Worm (Caenorhabditis elegans): ENCODE measurements around the gene C07E3.8.

- TF ChIP-seq klf-2 (GFP tag; conservative IDR thresholded peaks at IDR 0.05) (no peak), cog-1 (tag; optimal IDR thresholded peaks at IDR 0.05) (no peak), ref-1 (GFP tag; conservative IDR thresholded peaks at IDR 0.05) (no peak), ztf-29 (GFP tag; IDR thresholded peaks at IDR 0.05) (no peak), ztf-23 (GFP tag; IDR thresholded peaks at IDR 0.05) (no peak), flt-1 (GFP tag; IDR thresholded peaks at IDR 0.05) (no peak), med-1 (GFP tag; optimal IDR thresholded peaks at IDR 0.05; ENCODE audit: insufficient read depth) (no peak)
Observed at ce11 chrII:10317007-10317406, 35.1 kb upstream of the C07E3.8 start, which contains the start of gene M02G9.4.

Measured in whole organism, midembryonic.